Worm (Caenorhabditis elegans): ENCODE measurements around the gene fbxa-38.
"Not testable (repeated sequence)": the region's sequence is repeated elsewhere in the genome, so short reads cannot be mapped to it uniquely, and the experiment has no call there.

fbxa-38 gene

ce11 chrIII:2261353-2261752 is 36.9 kb downstream of the fbxa-38 start, which contains the start of gene fbxa-42:
Gene fbxa-42, minus strand, starts transcription at chrIII:2261453.
- TF ChIP-seq zip-8, M03D4.4, nhr-237 (tag; optimal IDR thresholded peaks at IDR 0.05): not testable (repeated sequence)

ce11 chrIII:2262942-2263341 is 38.5 kb downstream of the fbxa-38 start, which contains the start of gene Y54F10BM.6:
Gene Y54F10BM.6, plus strand, starts transcription at chrIII:2263242.
- TF ChIP-seq nhr-76 (tag; optimal IDR thresholded peaks at IDR 0.05) (no peak), zip-8 (tag; optimal IDR thresholded peaks at IDR 0.05) (peak; percentile 6), ceh-39 (tag; optimal IDR thresholded peaks at IDR 0.05) (peak; percentile 49)

DNA sequence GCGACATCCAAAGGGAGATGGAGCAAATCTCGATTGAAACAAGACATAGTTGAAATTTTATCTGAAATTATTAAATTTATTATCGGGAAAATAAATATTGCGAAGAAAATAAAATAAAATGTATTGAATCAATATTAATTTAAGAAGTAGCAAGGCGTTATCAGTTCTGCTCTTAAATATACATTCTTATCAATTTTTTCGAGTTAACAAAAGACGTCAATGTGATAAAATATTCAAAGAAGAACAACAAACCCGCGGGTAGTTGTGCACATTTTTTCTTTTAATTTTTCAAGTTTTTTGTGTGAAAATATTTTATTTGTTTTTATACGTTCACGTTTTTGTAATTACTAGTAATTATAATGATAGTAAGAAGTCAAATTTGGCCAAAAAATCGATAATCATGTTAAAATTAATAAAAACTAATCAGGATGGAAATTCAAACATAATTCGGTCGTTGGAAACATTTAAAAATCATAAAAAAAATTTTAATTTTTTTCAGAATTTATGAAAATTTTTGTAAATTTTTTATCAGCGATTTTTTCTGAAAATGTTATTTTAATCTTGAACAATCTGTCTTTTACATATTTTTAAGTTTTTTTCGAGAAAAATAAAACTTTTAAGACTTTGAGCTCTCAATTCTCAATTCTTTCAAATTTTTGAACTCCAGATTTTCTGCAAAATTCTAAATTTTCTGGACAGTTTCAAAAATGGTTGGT is 41.7 kb downstream of the fbxa-38 start, which contains the start of gene fbxa-9:
TSS of gene fbxa-9 (plus strand) at position 666 of the 716 bp plus-strand sequence.
- no peak for TF ChIP-seq unc-62 (GFP tag; optimal IDR thresholded peaks at IDR 0.05)
- no peak for TF ChIP-seq nhr-2 (tag; optimal IDR thresholded peaks at IDR 0.05)
- no peak for TF ChIP-seq ces-1 (GFP tag; optimal IDR thresholded peaks at IDR 0.05)
- TF ChIP-seq sptf-1 (tag; optimal IDR thresholded peaks at IDR 0.05) = no peak
- TF ChIP-seq mls-2 (tag; optimal IDR thresholded peaks at IDR 0.05) = no peak
- no peak for TF ChIP-seq blmp-1 (tag; optimal IDR thresholded peaks at IDR 0.05)
- TF ChIP-seq tbx-8 (GFP tag; optimal IDR thresholded peaks at IDR 0.05) = no peak
- no peak for TF ChIP-seq pha-4 (tag; optimal IDR thresholded peaks at IDR 0.05)
- no peak for TF ChIP-seq ceh-83 (GFP tag; optimal IDR thresholded peaks at IDR 0.05)
- no peak for TF ChIP-seq lsy-2 (tag; optimal IDR thresholded peaks at IDR 0.05)
- TF ChIP-seq flh-1 (GFP tag; optimal IDR thresholded peaks at IDR 0.05) = no peak
- no peak for TF ChIP-seq hlh-1 (tag; optimal IDR thresholded peaks at IDR 0.05)
- no peak for TF ChIP-seq nhr-76 (tag; optimal IDR thresholded peaks at IDR 0.05)
- no peak for TF ChIP-seq mep-1 (tag; optimal IDR thresholded peaks at IDR 0.05)
- no peak for TF ChIP-seq nhr-28 (tag; optimal IDR thresholded peaks at IDR 0.05)
- TF ChIP-seq ztf-11 (tag; optimal IDR thresholded peaks at IDR 0.05) = no peak
- TF ChIP-seq snpc-4 (tag; optimal IDR thresholded peaks at IDR 0.05) = no peak
- no peak for TF ChIP-seq elt-1 (tag; optimal IDR thresholded peaks at IDR 0.05; ENCODE audit: borderline replicate concordance, insufficient read depth)
- no peak for TF ChIP-seq lin-13 (tag; optimal IDR thresholded peaks at IDR 0.05)
- TF ChIP-seq ham-2 (GFP tag; optimal IDR thresholded peaks at IDR 0.05) = no peak

DNA sequence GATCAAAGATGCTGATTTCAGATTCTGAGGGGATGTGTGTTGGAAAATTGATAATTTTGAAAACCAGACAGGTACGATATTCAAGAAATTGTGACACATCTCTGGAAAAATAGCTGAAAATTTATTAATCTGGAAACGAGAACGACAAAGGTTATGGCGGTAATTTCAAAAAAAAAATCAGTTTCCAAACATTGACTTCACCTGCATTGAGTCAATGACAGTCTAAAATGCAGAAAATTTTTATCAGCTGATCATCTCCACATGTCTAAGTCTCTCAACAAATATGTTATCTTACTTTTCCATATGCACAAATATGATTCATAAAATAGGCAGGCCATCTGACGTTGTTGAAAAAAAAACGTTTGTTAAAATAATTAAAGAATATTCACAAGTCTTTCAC is 47.6 kb downstream of the fbxa-38 start, which contains the start of gene fbxa-48:
TSS of gene fbxa-48 (minus strand) at position 101 of the 400 bp plus-strand sequence.
- TF ChIP-seq elt-3 (tag; optimal IDR thresholded peaks at IDR 0.05) = no peak

DNA sequence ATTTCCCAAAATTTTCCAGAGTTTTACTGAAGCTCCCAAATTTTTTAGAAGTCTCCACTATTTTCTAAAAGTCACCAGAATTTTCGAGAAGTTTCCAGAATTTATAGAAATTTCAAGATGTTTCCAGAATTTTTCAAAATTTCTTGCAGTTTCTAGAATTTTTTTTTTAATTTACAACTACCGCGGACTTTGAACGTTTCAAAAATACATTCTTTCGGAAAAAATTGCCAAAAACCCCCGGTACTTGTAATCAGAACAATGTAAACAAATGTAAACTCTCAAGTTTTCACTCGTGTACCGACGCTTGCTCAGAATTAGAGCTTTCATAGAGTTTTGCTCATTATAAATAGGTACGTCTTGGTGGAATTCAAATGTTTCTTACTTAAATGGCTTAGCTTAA is 48.3 kb downstream of the fbxa-38 start, which contains the start of gene fbxa-39:
TSS of gene fbxa-39 (plus strand) at position 301 of the 400 bp plus-strand sequence.
- no peak for TF ChIP-seq ham-2 (GFP tag; optimal IDR thresholded peaks at IDR 0.05)
- TF ChIP-seq snpc-4 (tag; optimal IDR thresholded peaks at IDR 0.05) = no peak
- no peak for TF ChIP-seq mls-2 (tag; optimal IDR thresholded peaks at IDR 0.05)
- TF ChIP-seq lin-32 (GFP tag; optimal IDR thresholded peaks at IDR 0.05) = no peak
- TF ChIP-seq ztf-11 (tag; optimal IDR thresholded peaks at IDR 0.05) = no peak
- TF ChIP-seq sptf-1 (tag; optimal IDR thresholded peaks at IDR 0.05) = no peak
- TF ChIP-seq elt-1 (tag; optimal IDR thresholded peaks at IDR 0.05; ENCODE audit: borderline replicate concordance, insufficient read depth) = no peak
- no peak for TF ChIP-seq cnd-1 (tag; optimal IDR thresholded peaks at IDR 0.05)
- TF ChIP-seq zip-8 (tag; optimal IDR thresholded peaks at IDR 0.05) = no peak
- no peak for TF ChIP-seq bed-3 (GFP tag; optimal IDR thresholded peaks at IDR 0.05)
- no peak for TF ChIP-seq nhr-76 (tag; optimal IDR thresholded peaks at IDR 0.05)
- TF ChIP-seq M03D4.4 (tag; optimal IDR thresholded peaks at IDR 0.05) = no peak
- TF ChIP-seq blmp-1 (tag; optimal IDR thresholded peaks at IDR 0.05) = no peak
- TF ChIP-seq ceh-83 (GFP tag; optimal IDR thresholded peaks at IDR 0.05) = no peak
- no peak for TF ChIP-seq pha-4 (tag; optimal IDR thresholded peaks at IDR 0.05)
- no peak for TF ChIP-seq hlh-1 (tag; optimal IDR thresholded peaks at IDR 0.05)
- TF ChIP-seq mep-1 (tag; optimal IDR thresholded peaks at IDR 0.05) = no peak
- TF ChIP-seq tbx-8 (GFP tag; optimal IDR thresholded peaks at IDR 0.05) = no peak
- no peak for TF ChIP-seq ceh-43 (GFP tag; optimal IDR thresholded peaks at IDR 0.05)
- no peak for TF ChIP-seq ces-1 (GFP tag; optimal IDR thresholded peaks at IDR 0.05)
